Fruit fly (Drosophila melanogaster) whole organism, embryonic: ENCODE data around the gene CG42751.

Source experiments
- Antp ChIP-seq: fragments of 200-800 bp; sonication (Bioruptor generic); optimal IDR thresholded peaks from 3 replicates; lab custom pipeline; 2016; ENCODE audit warnings: missing biosample characterization, missing genetic modification characterization
- Awh ChIP-seq: fragments of 200-800 bp; sonication (Bioruptor generic); IDR thresholded peaks from 2 replicates; pipeline ENCODE4, ENCODE4 v1.3.6; 2022; ENCODE audit warnings: missing biosample characterization, missing genetic modification characterization
- BEAF-32 ChIP-seq: fragments of 200-800 bp; sonication (Bioruptor generic); optimal IDR thresholded peaks from 3 replicates; lab custom pipeline; 2017; ENCODE audit warnings: missing biosample characterization, missing genetic modification characterization, mild to moderate bottlenecking, moderate library complexity, missing genetic modification reagents
- Bgb ChIP-seq: fragments of 200-800 bp; sonication (Bioruptor generic); IDR thresholded peaks from 2 replicates; pipeline ENCODE4 v1.3.6; 2022; ENCODE audit warnings: missing biosample characterization, missing genetic modification characterization; ENCODE audit not compliant: partially characterized antibody
- CG10543 ChIP-seq: fragments of 200-800 bp; sonication (Bioruptor generic); optimal IDR thresholded peaks from 3 replicates; lab custom pipeline; 2017; ENCODE audit warnings: missing biosample characterization, mild to moderate bottlenecking, missing genetic modification characterization, moderate library complexity
- CG12104 ChIP-seq: fragments of 200-800 bp; sonication (Bioruptor generic); optimal IDR thresholded peaks from 3 replicates; lab custom pipeline; 2016; ENCODE audit warnings: missing biosample characterization, missing genetic modification characterization
- CG12236 ChIP-seq: fragments of 200-800 bp; sonication (Bioruptor generic); optimal IDR thresholded peaks from 2 replicates; lab custom pipeline; 2016; ENCODE audit warnings: missing biosample characterization, missing genetic modification characterization
- CG12659 ChIP-seq: fragments of 200-800 bp; sonication (Bioruptor generic); optimal IDR thresholded peaks from 3 replicates; lab custom pipeline; 2017; ENCODE audit warnings: mild to moderate bottlenecking, missing biosample characterization, missing genetic modification reagents, missing genetic modification characterization
- CG13296 ChIP-seq: fragments of 200-800 bp; sonication (Bioruptor generic); optimal IDR thresholded peaks from 3 replicates; lab custom pipeline; 2018; ENCODE audit warnings: missing biosample characterization, mild to moderate bottlenecking, missing genetic modification characterization
- CG14014 ChIP-seq: fragments of 200-800 bp; sonication (Bioruptor generic); IDR thresholded peaks from 2 replicates; pipeline ENCODE4 v1.3.6; 2022; ENCODE audit warnings: missing biosample characterization, missing genetic modification characterization
- CG14667 ChIP-seq: fragments of 200-800 bp; sonication (Bioruptor generic); IDR thresholded peaks from 2 replicates; pipeline ENCODE4 v1.3.6; 2022; ENCODE audit warnings: missing biosample characterization, missing genetic modification characterization
- CG1603 ChIP-seq: fragments of 200-800 bp; sonication (Bioruptor generic); optimal IDR thresholded peaks from 2 replicates; lab custom pipeline; 2019; ENCODE audit warnings: missing biosample characterization, mild to moderate bottlenecking, missing genetic modification characterization, moderate library complexity
- CG16813 ChIP-seq: fragments of 200-800 bp; sonication (Bioruptor generic); IDR thresholded peaks from 3 replicates; pipeline ENCODE4 v1.3.6; 2022; ENCODE audit warnings: missing biosample characterization, missing genetic modification characterization; ENCODE audit not compliant: partially characterized antibody
- CG2116 ChIP-seq: fragments of 200-800 bp; sonication (Bioruptor generic); optimal IDR thresholded peaks from 3 replicates; lab custom pipeline; 2018; ENCODE audit warnings: missing biosample characterization, mild to moderate bottlenecking, missing genetic modification characterization
- CG2120 ChIP-seq: fragments of 200-800 bp; sonication (Bioruptor generic); optimal IDR thresholded peaks from 3 replicates; lab custom pipeline; 2016; ENCODE audit warnings: missing biosample characterization, missing genetic modification characterization
- CG2129 ChIP-seq: fragments of 200-800 bp; sonication (Bioruptor generic); IDR thresholded peaks from 2 replicates; pipeline ENCODE4 v1.3.6; 2022; ENCODE audit warnings: missing biosample characterization, missing genetic modification characterization; ENCODE audit not compliant: partially characterized antibody
- CG30431 ChIP-seq: fragments of 200-800 bp; sonication (Bioruptor generic); optimal IDR thresholded peaks from 2 replicates; lab custom pipeline; 2017; ENCODE audit warnings: missing biosample characterization, missing genetic modification characterization
- CG31388 ChIP-seq: fragments of 200-800 bp; sonication (Bioruptor generic); optimal IDR thresholded peaks from 2 replicates; lab custom pipeline; 2016; ENCODE audit warnings: missing biosample characterization, missing genetic modification characterization
- CG4707 ChIP-seq: fragments of 200-800 bp; sonication (Bioruptor generic); optimal IDR thresholded peaks from 2 replicates; lab custom pipeline; 2018; ENCODE audit warnings: missing biosample characterization, mild to moderate bottlenecking, missing genetic modification characterization, moderate library complexity
- CG6689 ChIP-seq: fragments of 200-800 bp; sonication (Bioruptor generic); IDR thresholded peaks from 2 replicates; pipeline ENCODE4 v1.3.6; 2022; ENCODE audit warnings: missing biosample characterization, missing genetic modification characterization
- CG7839 ChIP-seq: fragments of 200-800 bp; sonication (Bioruptor generic); optimal IDR thresholded peaks from 3 replicates; lab custom pipeline; 2018; ENCODE audit warnings: missing biosample characterization, mild to moderate bottlenecking, missing genetic modification characterization, moderate library complexity
- CG9215 ChIP-seq: fragments of 200-800 bp; sonication (Bioruptor generic); IDR thresholded peaks from 2 replicates; pipeline ENCODE4 v1.3.6; 2022; ENCODE audit warnings: missing biosample characterization, missing genetic modification characterization
- CG9876 ChIP-seq: fragments of 200-800 bp; sonication (Bioruptor generic); optimal IDR thresholded peaks from 2 replicates; lab custom pipeline; 2016; ENCODE audit warnings: missing biosample characterization, missing genetic modification characterization
- CHES-1-like ChIP-seq: fragments of 200-800 bp; sonication (Bioruptor generic); optimal IDR thresholded peaks from 2 replicates; lab custom pipeline; 2016; ENCODE audit warnings: missing biosample characterization, missing genetic modification characterization
- Dip2 ChIP-seq: fragments of 200-800 bp; sonication (Bioruptor generic); IDR thresholded peaks from 2 replicates; pipeline ENCODE4 v1.3.6; 2022; ENCODE audit warnings: missing biosample characterization, missing genetic modification characterization
- HLH3B ChIP-seq: fragments of 200-800 bp; sonication (Bioruptor generic); IDR thresholded peaks from 2 replicates; pipeline ENCODE4 v1.3.6; 2022; ENCODE audit warnings: missing biosample characterization, missing genetic modification characterization
- Hsf ChIP-seq: fragments of 200-800 bp; sonication (Bioruptor generic); optimal IDR thresholded peaks from 3 replicates; lab custom pipeline; 2016; ENCODE audit warnings: missing biosample characterization, missing genetic modification characterization
- Med ChIP-seq: fragments of 200-800 bp; sonication (Bioruptor generic); peaks from one replicate; lab custom pipeline; 2016; ENCODE audit warnings: missing biosample characterization, missing genetic modification characterization, mild to moderate bottlenecking, inconsistent platforms, moderate library complexity
- Nf-YB ChIP-seq: fragments of 200-800 bp; sonication (Bioruptor generic); optimal IDR thresholded peaks from 3 replicates; lab custom pipeline; 2019; ENCODE audit warnings: missing biosample characterization, mild to moderate bottlenecking, missing genetic modification characterization, moderate library complexity
- Oaz ChIP-seq: fragments of 200-800 bp; sonication (Bioruptor generic); IDR thresholded peaks from 2 replicates; pipeline ENCODE4 v1.3.6; 2022; ENCODE audit warnings: missing biosample characterization, missing genetic modification characterization
- Ptx1 ChIP-seq: fragments of 200-800 bp; sonication (Bioruptor generic); IDR thresholded peaks from 2 replicates; pipeline ENCODE4 v1.3.6; 2022; ENCODE audit warnings: missing biosample characterization, missing genetic modification characterization
- Rfx ChIP-seq: fragments of 200-800 bp; sonication (Bioruptor generic); IDR thresholded peaks from 2 replicates; pipeline ENCODE4 v1.3.6; 2022; ENCODE audit warnings: missing biosample characterization, missing genetic modification characterization
- Tbp ChIP-seq: fragments of >200 bp; optimal IDR thresholded peaks from 2 replicates; lab custom pipeline; 2018; ENCODE audit warnings: missing biosample characterization, missing genetic modification characterization
- chinmo ChIP-seq: fragments of 200-800 bp; sonication (Bioruptor generic); IDR thresholded peaks from 4 replicates; pipeline ENCODE4 v1.3.6; 2022; ENCODE audit warnings: missing biosample characterization, missing genetic modification characterization; ENCODE audit not compliant: partially characterized antibody
- chm ChIP-seq: fragments of 200-800 bp; sonication (Bioruptor generic); IDR thresholded peaks from 2 replicates; pipeline ENCODE4 v1.3.6; 2022; ENCODE audit warnings: missing biosample characterization, missing genetic modification characterization
- dysf ChIP-seq: fragments of 200-800 bp; sonication (Bioruptor generic); IDR thresholded peaks from 3 replicates; pipeline ENCODE4 v1.3.6; 2022; ENCODE audit warnings: missing biosample characterization, missing genetic modification characterization
- en ChIP-seq: fragments of 200-800 bp; sonication (Bioruptor generic); optimal IDR thresholded peaks from 2 replicates; lab custom pipeline; 2016; ENCODE audit warnings: missing biosample characterization, missing genetic modification characterization
- fd96Cb ChIP-seq: fragments of 200-800 bp; sonication (Bioruptor generic); optimal IDR thresholded peaks from 2 replicates; lab custom pipeline; 2018; ENCODE audit warnings: missing biosample characterization, mild to moderate bottlenecking, missing genetic modification characterization, moderate library complexity
- ftz-f1 ChIP-seq: fragments of 200-800 bp; sonication (Bioruptor generic); optimal IDR thresholded peaks from 2 replicates; lab custom pipeline; 2016; ENCODE audit warnings: missing biosample characterization, missing genetic modification characterization
- hth ChIP-seq: fragments of >200 bp; optimal IDR thresholded peaks from 2 replicates; lab custom pipeline; 2017; ENCODE audit warnings: inconsistent platforms
- knrl ChIP-seq: fragments of 200-800 bp; sonication (Bioruptor generic); IDR thresholded peaks from 3 replicates; pipeline ENCODE4 v1.3.6; 2022; ENCODE audit warnings: missing biosample characterization, missing genetic modification characterization; ENCODE audit not compliant: partially characterized antibody
- lov ChIP-seq, 2 experiments: fragments of 200-800 bp in 1 of 2; fragments of >200 bp in 1 of 2; sonication (Bioruptor generic) in 1 of 2; IDR thresholded peaks in 1 of 2; optimal IDR thresholded peaks in 1 of 2; 2 replicates in 1 of 2; 3 replicates in 1 of 2; pipeline versions ENCODE4 v1.3.6 to Lab custom; 2017 to 2022; ENCODE audit warnings: missing biosample characterization in 1 of 2, missing genetic modification characterization in 1 of 2
- nmo ChIP-seq: fragments of 200-800 bp; sonication (Bioruptor generic); optimal IDR thresholded peaks from 2 replicates; lab custom pipeline; 2018; ENCODE audit warnings: missing biosample characterization, mild to moderate bottlenecking, missing genetic modification characterization, moderate library complexity
- pfk ChIP-seq: fragments of 200-800 bp; sonication (Bioruptor generic); optimal IDR thresholded peaks from 2 replicates; lab custom pipeline; 2018; ENCODE audit warnings: missing biosample characterization, mild to moderate bottlenecking, missing genetic modification characterization, moderate library complexity
- run ChIP-seq: fragments of 200-800 bp; sonication (Bioruptor generic); optimal IDR thresholded peaks from 3 replicates; lab custom pipeline; 2018; ENCODE audit warnings: missing biosample characterization, mild to moderate bottlenecking, missing genetic modification characterization
- sug ChIP-seq: fragments of 200-800 bp; optimal IDR thresholded peaks from 2 replicates; lab custom pipeline; 2019; ENCODE audit warnings: missing biosample characterization, mild to moderate bottlenecking, missing genetic modification characterization, moderate library complexity
- toy ChIP-seq: fragments of 200-800 bp; sonication (Bioruptor generic); IDR thresholded peaks from 2 replicates; pipeline ENCODE4 v1.3.6; 2022; ENCODE audit warnings: missing biosample characterization, missing genetic modification characterization
- tup ChIP-seq: fragments of 200-800 bp; sonication (Bioruptor generic); optimal IDR thresholded peaks from 2 replicates; lab custom pipeline; 2016; ENCODE audit warnings: missing biosample characterization, mild to moderate bottlenecking, missing genetic modification characterization, moderate library complexity
- unc-4 ChIP-seq: fragments of 200-800 bp; sonication (Bioruptor generic); IDR thresholded peaks from 2 replicates; pipeline ENCODE4 v1.3.6; 2022; ENCODE audit warnings: missing biosample characterization, missing genetic modification characterization; ENCODE audit not compliant: partially characterized antibody
- usp ChIP-seq: fragments of >200 bp; optimal IDR thresholded peaks from 2 replicates; lab custom pipeline; 2017; ENCODE audit warnings: missing biosample characterization, missing genetic modification characterization
- vvl ChIP-seq: fragments of 200-800 bp; sonication (Bioruptor generic); IDR thresholded peaks from 2 replicates; pipeline ENCODE4 v1.3.6; 2022; ENCODE audit warnings: missing biosample characterization, missing genetic modification characterization

The CG42751 gene

DNA sequence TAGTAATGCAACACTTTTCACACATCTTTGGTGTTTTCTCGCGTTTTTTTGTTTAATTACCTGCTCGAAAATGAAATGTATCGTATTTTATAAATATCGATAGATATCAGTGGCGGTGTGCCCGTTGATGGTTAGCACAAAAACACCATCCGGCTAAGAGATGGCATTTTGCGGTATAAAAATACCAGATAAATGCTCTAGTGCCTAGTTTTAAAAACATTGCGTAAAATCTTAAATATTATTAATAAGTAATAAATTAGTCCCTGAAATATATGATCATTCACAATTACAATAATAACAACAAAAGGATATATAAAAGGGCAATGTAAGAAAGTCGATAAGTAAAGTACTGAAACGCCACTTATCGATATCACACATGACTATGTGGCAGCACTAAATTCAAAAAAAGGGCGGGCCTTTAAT, 39.6 kb upstream of the CG42751 start, which contains the start of gene CycY (continued):
- TF ChIP-seq ftz-f1 (GFP tag; lab: Kevin White, UChicago) (no peak), Nf-YB (GFP tag; lab: Kevin White, UChicago) (no peak), CG10543 (no peak), pfk (GFP tag; lab: Kevin White, UChicago) (no peak), unc-4 (GFP tag; lab: Robert Waterston, UW) (peak; percentile 71), CHES-1-like (GFP tag; lab: Kevin White, UChicago) (no peak), CG6689 (GFP tag; lab: Robert Waterston, UW) (no peak), CG13296 (no peak), lov (optimal IDR thresholded peaks at IDR 0.05; lab: Kevin White, UChicago) (no peak), lov (GFP tag; IDR thresholded peaks at IDR 0.05; lab: Robert Waterston, UW) (no peak), run (tag; lab: Kevin White, UChicago) (no peak), HLH3B (no peak), CG30431 (no peak), CG1603 (tag; lab: Kevin White, UChicago) (peak; percentile 29), nmo (GFP tag; lab: Kevin White, UChicago) (peak; percentile 62), dysf (GFP tag; lab: Robert Waterston, UW) (no peak), CG16813 (GFP tag; lab: Robert Waterston, UW) (peak; percentile 64), usp (no peak), Hsf (GFP tag; lab: Kevin White, UChicago) (no peak), Antp (no peak), CG31388 (GFP tag; lab: Kevin White, UChicago) (no peak), Rfx (GFP tag; lab: Robert Waterston, UW) (no peak), toy (GFP tag; lab: Robert Waterston, UW) (no peak), hth (lab: Kevin White, UChicago) (no peak), fd96Cb (tag; lab: Kevin White, UChicago) (no peak), chinmo (no peak), CG9215 (GFP tag; lab: Robert Waterston, UW) (no peak), sug (tag; lab: Kevin White, UChicago) (no peak), Tbp (GFP tag; lab: Kevin White, UChicago) (no peak), CG9876 (no peak), Dip2 (GFP tag; lab: Robert Waterston, UW) (no peak), Med (peak; percentile 80), vvl (GFP tag; lab: Robert Waterston, UW) (no peak), CG2120 (peak; percentile 17), BEAF-32 (GFP tag; lab: Kevin White, UChicago) (peak; percentile 79), Awh (GFP tag; lab: Robert Waterston, UW) (no peak), CG12104 (GFP tag; lab: Kevin White, UChicago) (no peak), Bgb (GFP tag; lab: Robert Waterston, UW) (peak; percentile 68), tup (no peak), CG2129 (GFP tag; lab: Robert Waterston, UW) (peak; percentile 67), CG7839 (tag; lab: Kevin White, UChicago) (no peak), chm (GFP tag; lab: Robert Waterston, UW) (no peak), CG2116 (peak; percentile 83), knrl (GFP tag; lab: Robert Waterston, UW) (peak; percentile 65), en (GFP tag; lab: Kevin White, UChicago) (no peak), Ptx1 (GFP tag; lab: Robert Waterston, UW) (no peak), Oaz (GFP tag; lab: Robert Waterston, UW) (no peak), CG14014 (no peak), CG12236 (no peak), CG12659 (GFP tag; lab: Kevin White, UChicago) (peak; percentile 50), CG4707 (GFP tag; lab: Kevin White, UChicago) (no peak), CG14667 (no peak)
